Worm (Caenorhabditis elegans) whole organism, late embryonic: Measurements from ENCODE around the gene sri-7.
"Not testable (repeated sequence)": the region's sequence is repeated elsewhere in the genome, so short reads cannot be mapped to it uniquely, and the experiment has no call there.

Experiments
- C08G9.2 ChIP-seq: sonication (generic microtip); optimal IDR thresholded peaks from 2 replicates; lab custom pipeline; 2016; ENCODE audit warnings: mild to moderate bottlenecking, missing genetic modification characterization, moderate library complexity, missing compliant biosample characterization
- C38D4.7 ChIP-seq: fragments of 200-800 bp; sonication (Bioruptor generic); optimal IDR thresholded peaks from 2 replicates; lab custom pipeline; 2018; ENCODE audit warnings: mild to moderate bottlenecking, missing genetic modification characterization, moderate library complexity, missing compliant biosample characterization
- K09A11.1 ChIP-seq: sonication (generic microtip); optimal IDR thresholded peaks from 2 replicates; lab custom pipeline; 2017; ENCODE audit warnings: antibody characterized with exemption, mild to moderate bottlenecking, missing genetic modification characterization, missing compliant biosample characterization; ENCODE audit not compliant: insufficient read depth
- ahr-1 ChIP-seq: sonication (generic microtip); optimal IDR thresholded peaks from 2 replicates; lab custom pipeline; 2016; ENCODE audit warnings: missing genetic modification characterization, missing compliant biosample characterization
- ceh-14 ChIP-seq: sonication (generic microtip); optimal IDR thresholded peaks from 2 replicates; lab custom pipeline; 2016; ENCODE audit warnings: missing genotype, missing genetic modification characterization, missing compliant biosample characterization
- ceh-18 ChIP-seq: sonication (generic microtip); optimal IDR thresholded peaks from 2 replicates; lab custom pipeline; 2016; ENCODE audit warnings: missing genetic modification characterization, missing compliant biosample characterization
- ceh-19 ChIP-seq: fragments of 200-800 bp; sonication (Bioruptor generic); optimal IDR thresholded peaks from 2 replicates; lab custom pipeline; 2018; ENCODE audit warnings: mild to moderate bottlenecking, missing genetic modification characterization, missing compliant biosample characterization
- ceh-2 ChIP-seq: sonication (generic microtip); optimal IDR thresholded peaks from 2 replicates; lab custom pipeline; 2016; ENCODE audit warnings: missing genotype, missing genetic modification characterization, missing compliant biosample characterization
- ceh-22 ChIP-seq: sonication (generic microtip); optimal IDR thresholded peaks from 2 replicates; lab custom pipeline; 2017; ENCODE audit warnings: missing biosample characterization, missing genetic modification characterization
- ceh-30 ChIP-seq: fragments of 150-350 bp; optimal IDR thresholded peaks from 2 replicates; lab custom pipeline; 2014; ENCODE audit warnings: missing biosample characterization, missing genetic modification characterization
- ceh-34 ChIP-seq: sonication (generic microtip); optimal IDR thresholded peaks from 2 replicates; lab custom pipeline; 2016; ENCODE audit warnings: mild to moderate bottlenecking, missing genetic modification characterization, missing compliant biosample characterization
- ceh-45 ChIP-seq: fragments of 200-800 bp; sonication (Bioruptor generic); IDR thresholded peaks from 2 replicates; pipeline ENCODE4 v1.3.6; 2022; ENCODE audit warnings: missing genetic modification reagents, missing genetic modification characterization, missing compliant biosample characterization
- ceh-9 ChIP-seq: sonication (generic microtip); optimal IDR thresholded peaks from 2 replicates; lab custom pipeline; 2016; ENCODE audit warnings: mild to moderate bottlenecking, missing genetic modification characterization, inconsistent platforms, missing compliant biosample characterization
- dve-1 ChIP-seq: sonication (generic microtip); optimal IDR thresholded peaks from 2 replicates; lab custom pipeline; 2017; ENCODE audit warnings: antibody characterized with exemption, mild to moderate bottlenecking, missing genetic modification characterization, missing compliant biosample characterization
- elt-4 ChIP-seq: sonication (generic microtip); optimal IDR thresholded peaks from 2 replicates; lab custom pipeline; 2016; ENCODE audit warnings: missing genetic modification characterization, missing compliant biosample characterization
- eyg-1 ChIP-seq: sonication (generic microtip); optimal IDR thresholded peaks from 2 replicates; lab custom pipeline; 2016; ENCODE audit warnings: missing genotype, missing genetic modification characterization, missing compliant biosample characterization
- fax-1 ChIP-seq: sonication (generic microtip); optimal IDR thresholded peaks from 2 replicates; lab custom pipeline; 2016; ENCODE audit warnings: missing genotype, missing genetic modification characterization, missing compliant biosample characterization
- fkh-10 ChIP-seq: fragments of 150-350 bp; optimal IDR thresholded peaks from 2 replicates; lab custom pipeline; 2014; ENCODE audit warnings: missing biosample characterization, missing genetic modification reagents, missing genetic modification characterization
- hlh-13 ChIP-seq: fragments of 200-800 bp; sonication (Bioruptor generic); optimal IDR thresholded peaks from 2 replicates; lab custom pipeline; 2018; ENCODE audit warnings: mild to moderate bottlenecking, missing genetic modification characterization, missing compliant biosample characterization
- hlh-15 ChIP-seq: sonication (generic microtip); optimal IDR thresholded peaks from 2 replicates; lab custom pipeline; 2016; ENCODE audit warnings: missing genetic modification characterization, missing compliant biosample characterization
- hlh-8 ChIP-seq: sonication (generic microtip); optimal IDR thresholded peaks from 2 replicates; lab custom pipeline; 2016; ENCODE audit warnings: missing genotype, missing genetic modification characterization, missing compliant biosample characterization
- lim-6 ChIP-seq: sonication (generic microtip); optimal IDR thresholded peaks from 2 replicates; lab custom pipeline; 2016; ENCODE audit warnings: missing genetic modification characterization, missing compliant biosample characterization
- lin-11 ChIP-seq: fragments of 200-800 bp; sonication (Bioruptor generic); optimal IDR thresholded peaks from 2 replicates; lab custom pipeline; 2018; ENCODE audit warnings: mild to moderate bottlenecking, missing genetic modification characterization, missing compliant biosample characterization
- nhr-11 ChIP-seq: fragments of 150-350 bp; optimal IDR thresholded peaks from 2 replicates; lab custom pipeline; 2014; ENCODE audit warnings: missing biosample characterization, missing genetic modification characterization
- npax-4 ChIP-seq: sonication (generic microtip); optimal IDR thresholded peaks from 2 replicates; lab custom pipeline; 2016; ENCODE audit warnings: missing genetic modification characterization, missing compliant biosample characterization
- odd-2 ChIP-seq: sonication (generic microtip); optimal IDR thresholded peaks from 2 replicates; lab custom pipeline; 2017; ENCODE audit warnings: antibody characterized with exemption, mild to moderate bottlenecking, missing genetic modification characterization, missing compliant biosample characterization
- pax-1 ChIP-seq: fragments of 150-350 bp; optimal IDR thresholded peaks from 2 replicates; lab custom pipeline; 2014; ENCODE audit warnings: missing biosample characterization, missing genetic modification characterization
- pha-4 ChIP-seq: fragments of 150-350 bp; optimal IDR thresholded peaks from 2 replicates; lab custom pipeline; 2018; ENCODE audit warnings: missing biosample characterization, missing genetic modification reagents, missing genetic modification characterization
- sox-2 ChIP-seq: fragments of 200-800 bp; sonication (Bioruptor generic); IDR thresholded peaks from 2 replicates; pipeline ENCODE4 v1.3.6; 2022; ENCODE audit warnings: missing genetic modification reagents, missing genetic modification characterization, missing compliant biosample characterization
- sox-4 ChIP-seq: sonication (generic microtip); optimal IDR thresholded peaks from 2 replicates; lab custom pipeline; 2017; ENCODE audit warnings: mild to moderate bottlenecking, missing genetic modification characterization, inconsistent platforms, missing compliant biosample characterization
- syd-9 ChIP-seq: sonication (generic microtip); optimal IDR thresholded peaks from 2 replicates; lab custom pipeline; 2016; ENCODE audit warnings: mild to moderate bottlenecking, missing genetic modification characterization, moderate library complexity, missing compliant biosample characterization
- tbx-2 ChIP-seq: sonication (generic microtip); optimal IDR thresholded peaks from 2 replicates; lab custom pipeline; 2016; ENCODE audit warnings: missing genetic modification characterization, missing compliant biosample characterization
- tbx-7 ChIP-seq: sonication (generic microtip); optimal IDR thresholded peaks from 2 replicates; lab custom pipeline; 2016; ENCODE audit warnings: missing genotype, missing genetic modification characterization, missing compliant biosample characterization
- ttx-3 ChIP-seq: sonication (generic microtip); optimal IDR thresholded peaks from 2 replicates; lab custom pipeline; 2016; ENCODE audit warnings: missing genetic modification reagents, missing genetic modification characterization, missing compliant biosample characterization
- unc-42 ChIP-seq: sonication (generic microtip); optimal IDR thresholded peaks from 2 replicates; lab custom pipeline; 2016; ENCODE audit warnings: missing genotype, missing genetic modification characterization, missing compliant biosample characterization
- zip-5 ChIP-seq: sonication (generic microtip); optimal IDR thresholded peaks from 2 replicates; lab custom pipeline; 2016; ENCODE audit warnings: missing genetic modification characterization, missing compliant biosample characterization
- ztf-16 ChIP-seq: sonication (generic microtip); optimal IDR thresholded peaks from 2 replicates; lab custom pipeline; 2017; ENCODE audit warnings: missing genetic modification characterization, missing compliant biosample characterization

Gene sri-7

DNA sequence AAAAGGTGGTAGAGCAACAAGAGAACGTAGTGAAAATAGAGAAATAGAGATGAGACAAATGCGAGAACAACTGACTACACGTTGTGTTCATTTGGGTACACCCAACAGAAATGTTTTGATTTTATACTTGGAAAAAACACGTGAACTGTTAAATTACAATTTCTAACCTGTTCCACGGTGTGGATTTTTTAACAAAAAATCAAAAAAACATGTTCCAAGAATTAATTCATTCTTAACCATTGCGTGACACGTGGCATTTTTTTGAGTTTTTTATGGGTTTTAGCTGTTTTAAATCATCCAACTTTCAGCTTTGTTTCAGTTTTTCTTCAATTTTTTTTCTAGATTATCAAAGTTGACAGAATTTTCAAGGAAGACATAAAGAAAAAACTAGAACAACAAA is 38.7 kb upstream of the sri-7 start, which contains the start of gene ech-1.1:
ech-1.1 (minus strand) TSS at position 101 of the 400 bp plus-strand sequence.
- not testable (repeated sequence) for TF ChIP-seq tbx-7 (tag; lab: Kevin White, UChicago); ztf-16 (tag; lab: Kevin White, UChicago); hlh-8

DNA sequence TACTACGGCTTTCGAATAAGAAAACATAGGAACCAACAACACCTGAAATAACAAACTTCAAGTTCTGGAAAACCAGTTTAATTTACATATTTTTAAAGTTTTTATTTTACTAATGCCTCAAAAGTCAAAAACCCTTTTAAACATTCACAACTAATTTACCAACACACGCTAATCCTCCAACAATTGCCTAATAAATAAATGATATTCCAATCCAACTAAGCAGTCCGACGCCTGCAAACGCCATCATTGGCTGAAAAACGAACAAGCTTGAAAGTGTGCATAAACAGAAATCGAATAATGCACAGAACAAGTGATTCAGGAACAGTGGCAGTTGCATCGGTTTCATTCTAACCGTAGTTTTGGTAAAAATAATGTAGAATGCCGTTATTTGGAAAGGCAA is 32.4 kb upstream of the sri-7 start:
- TF ChIP-seq odd-2 (no peak), lim-6 (tag; lab: Kevin White, UChicago) (no peak), pax-1 (tag; lab: Kevin White, UChicago) (no peak), C38D4.7 (GFP tag; lab: Kevin White, UChicago) (no peak), syd-9 (tag; lab: Kevin White, UChicago) (no peak), eyg-1 (tag; lab: Kevin White, UChicago) (no peak), ztf-16 (tag; lab: Kevin White, UChicago) (no peak), ceh-45 (GFP tag; lab: Robert Waterston, UW) (no peak), hlh-8 (no peak), sox-2 (no peak), zip-5 (tag; lab: Kevin White, UChicago) (no peak), C08G9.2 (tag; lab: Kevin White, UChicago) (no peak), fkh-10 (GFP tag; lab: Kevin White, UChicago) (no peak), unc-42 (tag; lab: Kevin White, UChicago) (no peak), tbx-7 (tag; lab: Kevin White, UChicago) (no peak), npax-4 (tag; lab: Kevin White, UChicago) (no peak), ceh-34 (tag; lab: Kevin White, UChicago) (no peak), tbx-2 (tag; lab: Kevin White, UChicago) (no peak)
- TF ChIP-seq, all 69 proteins: peak for 0

DNA sequence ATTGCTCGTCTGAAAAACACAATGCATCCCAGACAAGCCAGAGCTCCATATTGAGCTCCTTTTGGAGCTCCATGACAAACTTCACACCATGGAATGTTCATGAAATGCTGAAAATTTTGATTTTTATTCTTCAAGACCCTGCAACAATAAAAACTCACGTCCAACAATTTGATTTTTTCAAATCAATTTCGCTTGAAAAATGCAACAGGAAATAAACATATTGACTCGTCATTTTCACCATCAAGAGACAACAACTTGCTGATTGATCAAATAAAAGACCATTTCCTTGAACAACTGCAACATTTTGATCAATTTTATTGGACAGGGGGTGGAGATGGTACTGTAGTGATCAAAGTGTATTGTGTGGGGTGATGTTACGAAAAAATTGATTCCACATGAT is 30.4 kb upstream of the sri-7 start, which contains the start of gene nhr-269:
nhr-269 (minus strand) TSS at position 101 of the 400 bp plus-strand sequence.
- TF ChIP-seq hlh-13 (GFP tag; lab: Kevin White, UChicago) (no peak), eyg-1 (tag; lab: Kevin White, UChicago) (no peak), ceh-30 (tag; lab: Kevin White, UChicago) (no peak), elt-4 (tag; lab: Kevin White, UChicago) (no peak), tbx-7 (tag; lab: Kevin White, UChicago) (no peak), odd-2 (no peak), ttx-3 (tag; lab: Kevin White, UChicago) (no peak), pha-4 (tag; lab: Kevin White, UChicago) (no peak), zip-5 (tag; lab: Kevin White, UChicago) (no peak), lin-11 (no peak), ceh-18 (no peak), npax-4 (tag; lab: Kevin White, UChicago) (no peak)

DNA sequence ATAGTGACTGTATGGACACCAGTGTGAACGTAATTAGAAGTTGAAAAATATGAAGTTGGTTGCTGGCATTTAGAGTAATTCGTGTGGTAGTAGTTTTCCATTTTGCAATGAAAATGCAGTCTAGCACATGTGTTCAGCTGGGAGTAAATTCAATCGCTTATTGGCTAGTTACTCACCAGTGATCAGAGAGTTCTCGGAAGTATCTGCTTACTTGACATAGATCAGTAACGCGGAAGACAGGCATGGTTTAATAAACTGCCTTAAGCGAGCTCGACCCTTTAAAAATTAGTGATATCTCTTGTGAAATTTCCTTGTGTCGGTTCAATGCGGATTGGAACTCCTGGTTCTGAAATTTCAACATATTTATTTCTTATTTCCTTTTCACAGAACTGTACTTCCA is 23.9 kb upstream of the sri-7 start, which contains the start of gene srh-52:
srh-52 (minus strand) TSS at position 101 of the 400 bp plus-strand sequence.
- no peak for TF ChIP-seq sox-4 (tag; lab: Kevin White, UChicago)
- no peak for TF ChIP-seq dve-1
- no peak for TF ChIP-seq ceh-14
- no peak for TF ChIP-seq ahr-1 (tag; lab: Kevin White, UChicago)
- no peak for TF ChIP-seq ceh-22
- no peak for TF ChIP-seq K09A11.1 (tag; lab: Kevin White, UChicago)
- no peak for TF ChIP-seq fax-1 (tag; lab: Kevin White, UChicago)
- TF ChIP-seq ceh-19 (GFP tag; lab: Kevin White, UChicago), result no peak
- no peak for TF ChIP-seq pha-4 (tag; lab: Kevin White, UChicago)
- no peak for TF ChIP-seq hlh-13 (GFP tag; lab: Kevin White, UChicago)
- TF ChIP-seq ceh-2 (tag; lab: Kevin White, UChicago), result no peak
- TF ChIP-seq ttx-3 (tag; lab: Kevin White, UChicago), result no peak
- TF ChIP-seq nhr-11 (tag; lab: Kevin White, UChicago), result no peak
- TF ChIP-seq odd-2, result no peak
- no peak for TF ChIP-seq ceh-9 (tag; lab: Kevin White, UChicago)
- TF ChIP-seq hlh-15 (tag; lab: Kevin White, UChicago), result no peak
- TF ChIP-seq, all 69 proteins: peak for 0
